Fruit fly (Drosophila melanogaster) whole organism, prepupa: Measurements from ENCODE around the gene CG1824.

Experiments
- CG10631 ChIP-seq: fragments of 200-800 bp; sonication (Bioruptor generic); optimal IDR thresholded peaks from 2 replicates; lab custom pipeline; 2016; ENCODE audit warnings: missing biosample characterization, missing genetic modification characterization
- CG10669 ChIP-seq: fragments of 200-800 bp; sonication (Bioruptor generic); optimal IDR thresholded peaks from 3 replicates; lab custom pipeline; 2018; ENCODE audit warnings: missing biosample characterization, mild to moderate bottlenecking, missing genetic modification characterization, moderate library complexity
- CG11294 ChIP-seq: fragments of 200-800 bp; sonication (Bioruptor generic); IDR thresholded peaks from 2 replicates; pipeline ENCODE4 v1.3.6; 2022; ENCODE audit warnings: missing biosample characterization, missing genetic modification characterization
- CG11902 ChIP-seq: fragments of 200-800 bp; sonication (Bioruptor generic); optimal IDR thresholded peaks from 3 replicates; lab custom pipeline; 2016; ENCODE audit warnings: missing biosample characterization, missing genetic modification characterization
- CG15336 ChIP-seq: fragments of 200-800 bp; sonication (Bioruptor generic); IDR thresholded peaks from 2 replicates; pipeline ENCODE4 v1.3.6; 2022; ENCODE audit warnings: missing biosample characterization, missing genetic modification characterization
- CG1621 ChIP-seq: fragments of 200-800 bp; sonication (Bioruptor generic); optimal IDR thresholded peaks from 3 replicates; lab custom pipeline; 2018; ENCODE audit warnings: missing biosample characterization, mild to moderate bottlenecking, missing genetic modification characterization
- CG16779 ChIP-seq: fragments of 200-800 bp; sonication (Bioruptor generic); optimal IDR thresholded peaks from 3 replicates; lab custom pipeline; 2017; ENCODE audit warnings: missing biosample characterization, mild to moderate bottlenecking, missing genetic modification characterization
- CG31627 ChIP-seq: fragments of 200-800 bp; sonication (Bioruptor generic); optimal IDR thresholded peaks from 3 replicates; lab custom pipeline; 2016; ENCODE audit warnings: missing biosample characterization, missing genetic modification characterization
- CG32006 ChIP-seq: fragments of 200-800 bp; sonication (Bioruptor generic); optimal IDR thresholded peaks from 3 replicates; lab custom pipeline; 2017; ENCODE audit warnings: missing biosample characterization, mild to moderate bottlenecking, missing genetic modification characterization
- CG34406 ChIP-seq: fragments of 200-800 bp; sonication (Bioruptor generic); optimal IDR thresholded peaks from 3 replicates; lab custom pipeline; 2016; ENCODE audit warnings: missing biosample characterization, missing genetic modification characterization
- CG3919 ChIP-seq: fragments of 200-800 bp; sonication (Bioruptor generic); optimal IDR thresholded peaks from 3 replicates; lab custom pipeline; 2016; ENCODE audit warnings: missing biosample characterization, missing genetic modification characterization
- CG6808 ChIP-seq: fragments of 200-800 bp; sonication (Bioruptor generic); optimal IDR thresholded peaks from 3 replicates; lab custom pipeline; 2017; ENCODE audit warnings: missing biosample characterization, missing genetic modification characterization, mild to moderate bottlenecking, moderate library complexity, missing genetic modification reagents
- CG6854 ChIP-seq: fragments of 200-800 bp; sonication (Bioruptor generic); optimal IDR thresholded peaks from 2 replicates; lab custom pipeline; 2017; ENCODE audit warnings: missing biosample characterization, mild to moderate bottlenecking, missing genetic modification characterization
- CG8119 ChIP-seq: fragments of 200-800 bp; sonication (Bioruptor generic); IDR thresholded peaks from 3 replicates; pipeline ENCODE4 v1.3.6; 2022; ENCODE audit warnings: missing biosample characterization, missing genetic modification characterization
- CG8319 ChIP-seq: fragments of 200-800 bp; sonication (Bioruptor generic); optimal IDR thresholded peaks from 3 replicates; lab custom pipeline; 2016; ENCODE audit warnings: missing biosample characterization, missing genetic modification characterization
- Eip78C ChIP-seq: fragments of 200-800 bp; sonication (Bioruptor generic); peaks from one replicate; lab custom pipeline; 2016; ENCODE audit warnings: missing biosample characterization, missing genetic modification characterization
- Eip93F ChIP-seq: fragments of 200-800 bp; sonication (Bioruptor generic); optimal IDR thresholded peaks from 2 replicates; lab custom pipeline; 2016; ENCODE audit warnings: missing biosample characterization, mild to moderate bottlenecking, missing genetic modification characterization
- Ets96B ChIP-seq: fragments of 200-800 bp; optimal IDR thresholded peaks from 2 replicates; lab custom pipeline; 2019; ENCODE audit warnings: missing biosample characterization, mild to moderate bottlenecking, missing genetic modification characterization, moderate library complexity
- Hr39 ChIP-seq: fragments of 200-800 bp; sonication (Bioruptor generic); optimal IDR thresholded peaks from 2 replicates; lab custom pipeline; 2016; ENCODE audit warnings: missing biosample characterization, missing genetic modification characterization
- Lpt ChIP-seq: fragments of 200-800 bp; sonication (Bioruptor generic); optimal IDR thresholded peaks from 3 replicates; lab custom pipeline; 2016; ENCODE audit warnings: missing biosample characterization, missing genetic modification characterization
- OdsH ChIP-seq: fragments of 200-800 bp; sonication (Bioruptor generic); optimal IDR thresholded peaks from 3 replicates; lab custom pipeline; 2016; ENCODE audit warnings: missing biosample characterization, missing genetic modification characterization
- Smox ChIP-seq: fragments of 200-800 bp; sonication (Bioruptor generic); optimal IDR thresholded peaks from 3 replicates; lab custom pipeline; 2016; ENCODE audit warnings: missing biosample characterization, missing genetic modification characterization
- Sox102F ChIP-seq: fragments of 200-800 bp; sonication (Bioruptor generic); optimal IDR thresholded peaks from 2 replicates; lab custom pipeline; 2016; ENCODE audit warnings: missing biosample characterization, mild to moderate bottlenecking, missing genetic modification characterization
- Sox14 ChIP-seq: fragments of 200-800 bp; sonication (Bioruptor generic); optimal IDR thresholded peaks from 3 replicates; lab custom pipeline; 2016; ENCODE audit warnings: missing biosample characterization, missing genetic modification characterization
- Sox15 ChIP-seq: fragments of 200-800 bp; sonication (Bioruptor generic); optimal IDR thresholded peaks from 3 replicates; lab custom pipeline; 2016; ENCODE audit warnings: missing biosample characterization, missing genetic modification characterization
- achi ChIP-seq: fragments of 200-800 bp; sonication (Bioruptor generic); optimal IDR thresholded peaks from 3 replicates; lab custom pipeline; 2016; ENCODE audit warnings: missing biosample characterization, missing genetic modification characterization
- acj6 ChIP-seq: fragments of 200-800 bp; sonication (Bioruptor generic); optimal IDR thresholded peaks from 3 replicates; lab custom pipeline; 2016; ENCODE audit warnings: missing biosample characterization, missing genetic modification characterization
- cyc ChIP-seq: fragments of 200-800 bp; sonication (Bioruptor generic); optimal IDR thresholded peaks from 3 replicates; lab custom pipeline; 2016; ENCODE audit warnings: missing biosample characterization, missing genetic modification characterization
- dac ChIP-seq: fragments of 200-800 bp; sonication (Bioruptor generic); optimal IDR thresholded peaks from 2 replicates; lab custom pipeline; 2017; ENCODE audit warnings: missing biosample characterization, mild to moderate bottlenecking, missing genetic modification characterization
- dsx ChIP-seq: fragments of 200-800 bp; optimal IDR thresholded peaks from 3 replicates; lab custom pipeline; 2019; ENCODE audit warnings: missing biosample characterization, mild to moderate bottlenecking, missing genetic modification characterization, moderate library complexity; ENCODE audit not compliant: poor library complexity, severe bottlenecking
- eg ChIP-seq: fragments of 200-800 bp; sonication (Bioruptor generic); IDR thresholded peaks from 3 replicates; pipeline ENCODE4 v1.3.6; 2022; ENCODE audit warnings: missing biosample characterization, missing genetic modification characterization
- fd59A ChIP-seq: fragments of 200-800 bp; sonication (Bioruptor generic); optimal IDR thresholded peaks from 2 replicates; lab custom pipeline; 2017; ENCODE audit warnings: missing biosample characterization, mild to moderate bottlenecking, missing genetic modification characterization, missing genetic modification reagents
- fkh ChIP-seq: fragments of 200-800 bp; sonication (Bioruptor generic); optimal IDR thresholded peaks from 3 replicates; lab custom pipeline; 2017; ENCODE audit warnings: missing biosample characterization, mild to moderate bottlenecking, missing genetic modification characterization, moderate library complexity
- net ChIP-seq: fragments of 200-800 bp; sonication (Bioruptor generic); optimal IDR thresholded peaks from 3 replicates; lab custom pipeline; 2016; ENCODE audit warnings: missing biosample characterization, missing genetic modification characterization
- pdm3 ChIP-seq: fragments of 200-800 bp; sonication (Bioruptor generic); optimal IDR thresholded peaks from 3 replicates; lab custom pipeline; 2016; ENCODE audit warnings: missing biosample characterization, missing genetic modification characterization
- salr ChIP-seq, 2 experiments: fragments of 200-800 bp; sonication (Bioruptor generic); optimal IDR thresholded peaks; 3 replicates each; lab custom pipeline; 2016 to 2018; ENCODE audit warnings: missing biosample characterization in 2 of 2, missing genetic modification characterization in 2 of 2, mild to moderate bottlenecking in 1 of 2
- spab ChIP-seq: fragments of 200-800 bp; sonication (Bioruptor generic); optimal IDR thresholded peaks from 2 replicates; lab custom pipeline; 2017; ENCODE audit warnings: missing biosample characterization, mild to moderate bottlenecking, missing genetic modification characterization, missing genetic modification reagents
- ss ChIP-seq, 2 experiments: fragments of 200-800 bp; sonication (Bioruptor generic); optimal IDR thresholded peaks; 2 replicates in 1 of 2; 3 replicates in 1 of 2; lab custom pipeline; 2017 to 2018; ENCODE audit warnings: mild to moderate bottlenecking in 2 of 2, missing biosample characterization in 2 of 2, missing genetic modification characterization in 2 of 2, moderate library complexity in 1 of 2
- svp ChIP-seq: fragments of 200-800 bp; sonication (Bioruptor generic); peaks from one replicate; lab custom pipeline; 2016; ENCODE audit warnings: missing biosample characterization, missing genetic modification characterization
- topi ChIP-seq: fragments of 200-800 bp; sonication (Bioruptor generic); optimal IDR thresholded peaks from 3 replicates; lab custom pipeline; 2016; ENCODE audit warnings: missing biosample characterization, missing genetic modification characterization
- vri ChIP-seq: fragments of 200-800 bp; sonication (Bioruptor generic); optimal IDR thresholded peaks from 3 replicates; lab custom pipeline; 2016; ENCODE audit warnings: missing biosample characterization, mild to moderate bottlenecking, missing genetic modification characterization

Gene CG1824

DNA sequence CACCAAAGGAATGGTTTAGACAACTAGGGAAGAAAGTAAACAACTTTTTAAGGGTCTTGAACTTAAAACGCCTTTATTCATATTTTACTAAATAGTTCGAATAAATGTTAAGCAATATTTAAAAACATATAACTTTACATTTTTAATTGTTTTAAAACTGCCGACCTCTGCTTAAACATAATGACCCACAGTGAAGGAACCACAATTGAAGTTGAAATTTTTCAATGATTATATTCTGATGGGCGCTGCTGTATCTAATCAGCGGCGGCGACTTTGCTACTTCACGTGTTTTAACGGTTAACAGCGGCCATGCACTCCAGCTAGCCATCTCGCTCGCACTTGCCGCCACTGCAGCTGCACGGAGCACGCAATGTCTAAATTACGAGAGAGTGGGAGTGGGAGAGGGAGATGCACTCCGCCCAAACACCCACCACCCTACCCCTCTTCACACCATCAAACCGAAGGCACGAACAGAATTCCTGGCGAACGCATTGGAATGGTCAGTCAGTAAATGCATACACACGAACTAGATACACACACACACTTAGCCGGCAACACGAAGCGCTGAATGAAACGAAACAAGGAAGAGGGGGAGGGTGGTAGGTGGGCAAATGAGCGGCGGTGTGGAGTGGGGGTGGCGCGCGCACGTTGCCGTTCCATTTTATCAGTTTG, 16.6 kb downstream of the CG1824 start (continued):
- peak; percentile 85 for TF ChIP-seq Eip78C (GFP tag; lab: Kevin White, UChicago)
- peak; percentile 53 for TF ChIP-seq net (GFP tag; lab: Kevin White, UChicago)
- peak; percentile 68 for TF ChIP-seq CG8119 (GFP tag; lab: Robert Waterston, UW)
- TF ChIP-seq CG6854 (GFP tag; lab: Kevin White, UChicago), result no peak
- TF ChIP-seq ss (GFP tag; optimal IDR thresholded peaks at IDR 0.05; lab: Kevin White, UChicago), result peak in 1 of 2 experiments; percentile 96
- peak in 1 of 2 experiments; percentile 7 for TF ChIP-seq salr (GFP tag; optimal IDR thresholded peaks at IDR 0.05; lab: Kevin White, UChicago)
- TF ChIP-seq cyc (GFP tag; lab: Kevin White, UChicago), result peak; percentile 9
- TF ChIP-seq CG1621 (tag; lab: Kevin White, UChicago), result peak; percentile 23
- TF ChIP-seq CG10669 (GFP tag; lab: Kevin White, UChicago), result peak; percentile 54
- TF ChIP-seq CG3919 (GFP tag; lab: Kevin White, UChicago), result peak; percentile 56
- peak; percentile 13 for TF ChIP-seq fd59A (GFP tag; lab: Kevin White, UChicago)
- TF ChIP-seq CG16779, result no peak
- no peak for TF ChIP-seq CG11294 (GFP tag; lab: Robert Waterston, UW)
- peak; percentile 31 for TF ChIP-seq Ets96B (tag; lab: Kevin White, UChicago)
- TF ChIP-seq fkh, result no peak
- TF ChIP-seq CG11902 (GFP tag; lab: Kevin White, UChicago), result no peak
- TF ChIP-seq Hr39 (GFP tag; lab: Kevin White, UChicago), result peak; percentile 41
- peak; percentile 47 for TF ChIP-seq CG10631 (GFP tag; lab: Kevin White, UChicago)
- TF ChIP-seq achi, result peak; percentile 60
- peak; percentile 62 for TF ChIP-seq pdm3 (GFP tag; lab: Kevin White, UChicago)

DNA sequence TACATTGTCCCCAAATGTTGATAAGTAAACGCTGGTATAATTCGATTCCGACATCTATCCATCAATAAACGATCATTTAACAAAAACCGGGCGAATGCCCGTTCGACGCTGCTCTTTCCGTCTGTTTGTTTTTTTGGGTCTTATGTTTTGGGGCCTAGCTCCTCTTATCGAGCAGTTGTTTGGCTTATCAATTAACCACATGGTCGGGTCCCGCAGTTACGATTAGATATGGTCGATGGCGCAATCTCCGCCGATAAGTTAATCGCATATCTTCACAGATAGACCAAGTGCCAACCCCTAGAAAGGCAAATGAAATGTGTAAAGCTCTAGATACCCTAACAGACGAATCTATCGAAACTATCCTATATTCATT, 17.1 kb downstream of the CG1824 start:
- TF ChIP-seq CG31627 (GFP tag; lab: Kevin White, UChicago), result no peak
- TF ChIP-seq vri (GFP tag; lab: Kevin White, UChicago), result peak; percentile 79
- TF ChIP-seq, all 60 proteins: peak for 1

DNA sequence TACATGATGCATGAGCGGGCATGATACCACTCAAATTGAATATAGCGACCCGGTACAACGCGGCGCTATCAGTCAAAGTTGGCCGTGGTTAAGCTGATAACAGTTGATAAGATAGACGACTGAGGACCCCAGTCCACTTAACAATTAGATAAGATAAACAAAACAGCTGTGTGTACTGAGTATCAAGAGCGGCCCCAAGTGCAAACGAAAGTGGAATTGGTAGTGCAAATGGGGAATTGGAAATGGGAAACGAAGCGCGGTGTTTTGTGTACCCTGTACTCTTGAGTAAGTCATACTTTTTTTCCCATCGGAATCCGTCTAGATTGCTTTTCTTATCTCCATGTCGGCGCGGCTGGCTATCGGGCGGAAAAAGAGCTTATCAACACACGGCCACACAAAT, 17.7 kb downstream of the CG1824 start:
- TF ChIP-seq CG3919 (GFP tag; lab: Kevin White, UChicago) (no peak), svp (peak; percentile 85), fkh (peak; percentile 67), CG10669 (GFP tag; lab: Kevin White, UChicago) (no peak), CG32006 (GFP tag; lab: Kevin White, UChicago) (no peak), Sox102F (no peak), CG10631 (GFP tag; lab: Kevin White, UChicago) (no peak), spab (GFP tag; lab: Kevin White, UChicago) (no peak), vri (GFP tag; lab: Kevin White, UChicago) (peak; percentile 67), CG6808 (GFP tag; lab: Kevin White, UChicago) (no peak), CG15336 (GFP tag; lab: Robert Waterston, UW) (0 out of 2 replicates have a peak, but pooled peaks have one; percentile 14), ss (GFP tag; optimal IDR thresholded peaks at IDR 0.05; lab: Kevin White, UChicago) (peak in 1 of 2 experiments; percentile 14), Sox15 (GFP tag; lab: Kevin White, UChicago) (no peak), Sox14 (GFP tag; lab: Kevin White, UChicago) (no peak)

DNA sequence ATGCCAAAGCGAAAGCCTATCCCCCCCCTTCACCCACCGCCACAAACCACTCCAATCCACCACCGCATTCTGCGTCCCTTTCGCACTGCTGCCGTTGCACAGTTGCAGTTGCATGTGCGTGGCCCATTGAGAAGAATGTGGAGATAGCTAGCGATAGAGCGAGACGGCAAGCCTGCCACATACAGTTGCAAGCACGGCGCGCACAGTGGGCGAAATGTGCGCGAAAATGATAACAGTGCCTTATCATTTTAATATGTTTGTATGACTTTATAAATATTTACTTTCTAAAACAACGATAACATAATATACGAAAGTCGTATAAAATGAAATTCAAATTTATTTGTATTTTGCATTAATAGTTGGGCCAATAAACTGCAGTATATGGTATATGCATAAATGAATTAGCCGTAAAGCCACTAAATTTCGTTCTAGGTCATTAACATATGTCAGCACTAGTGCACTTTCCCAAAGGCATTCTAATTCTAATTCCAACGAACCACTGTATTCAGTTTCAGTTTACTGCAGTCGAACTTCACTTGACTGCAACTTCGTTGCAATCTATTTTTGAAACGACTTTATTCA, 19.5 kb downstream of the CG1824 start:
- TF ChIP-seq Ets96B (tag; lab: Kevin White, UChicago) (peak; percentile 84), CG10631 (GFP tag; lab: Kevin White, UChicago) (peak; percentile 92), vri (GFP tag; lab: Kevin White, UChicago) (peak; percentile 47), CG3919 (GFP tag; lab: Kevin White, UChicago) (peak; percentile 86), ss (GFP tag; optimal IDR thresholded peaks at IDR 0.05; lab: Kevin White, UChicago) (peak; percentile 81 to 91), topi (GFP tag; lab: Kevin White, UChicago) (peak; percentile 82), CG8319 (GFP tag; lab: Kevin White, UChicago) (peak; percentile 66), Smox (GFP tag; lab: Kevin White, UChicago) (peak; percentile 77), CG34406 (peak; percentile 77), CG6854 (GFP tag; lab: Kevin White, UChicago) (no peak), eg (GFP tag; lab: Robert Waterston, UW) (peak; percentile 89), OdsH (GFP tag; lab: Kevin White, UChicago) (peak; percentile 91), Hr39 (GFP tag; lab: Kevin White, UChicago) (peak; percentile 75), Eip93F (no peak), svp (peak; percentile 88), pdm3 (GFP tag; lab: Kevin White, UChicago) (peak; percentile 92), net (GFP tag; lab: Kevin White, UChicago) (peak; percentile 91), Lpt (GFP tag; lab: Kevin White, UChicago) (peak; percentile 93), dac (GFP tag; lab: Kevin White, UChicago) (peak; percentile 88), CG32006 (GFP tag; lab: Kevin White, UChicago) (peak; percentile 97), acj6 (GFP tag; lab: Kevin White, UChicago) (peak; percentile 86), dsx (peak; percentile 77), fd59A (GFP tag; lab: Kevin White, UChicago) (peak; percentile 86)
